Fruit fly (Drosophila melanogaster) whole organism, embryonic: ENCODE data around the gene Best4.

Experiments used
- BtbVII ChIP-seq: fragments of 200-800 bp; sonication (Bioruptor generic); optimal IDR thresholded peaks from 3 replicates; lab custom pipeline; 2017; ENCODE audit warnings: missing biosample characterization, mild to moderate bottlenecking, missing genetic modification characterization
- CG10147 ChIP-seq: fragments of 200-800 bp; sonication (Bioruptor generic); optimal IDR thresholded peaks from 2 replicates; lab custom pipeline; 2019; ENCODE audit warnings: missing biosample characterization, mild to moderate bottlenecking, missing genetic modification characterization, moderate library complexity
- CG11085 ChIP-seq: fragments of 200-800 bp; sonication (Bioruptor generic); IDR thresholded peaks from 2 replicates; pipeline ENCODE4 v1.3.6; 2022; ENCODE audit warnings: missing biosample characterization, missing genetic modification characterization
- CG11504 ChIP-seq: fragments of 200-800 bp; sonication (Bioruptor generic); optimal IDR thresholded peaks from 3 replicates; lab custom pipeline; 2019; ENCODE audit warnings: missing biosample characterization, mild to moderate bottlenecking, missing genetic modification characterization, moderate library complexity
- CG12219 ChIP-seq: fragments of 200-800 bp; sonication (Bioruptor generic); optimal IDR thresholded peaks from 3 replicates; lab custom pipeline; 2018; ENCODE audit warnings: missing biosample characterization, mild to moderate bottlenecking, missing genetic modification characterization
- CG12391 ChIP-seq: fragments of 200-800 bp; sonication (Bioruptor generic); optimal IDR thresholded peaks from 3 replicates; lab custom pipeline; 2018; ENCODE audit warnings: missing biosample characterization, mild to moderate bottlenecking, missing genetic modification characterization, moderate library complexity
- CG12659 ChIP-seq: fragments of 200-800 bp; sonication (Bioruptor generic); optimal IDR thresholded peaks from 3 replicates; lab custom pipeline; 2017; ENCODE audit warnings: mild to moderate bottlenecking, missing biosample characterization, missing genetic modification reagents, missing genetic modification characterization
- CG12942 ChIP-seq: fragments of 200-800 bp; sonication (Bioruptor generic); optimal IDR thresholded peaks from 3 replicates; lab custom pipeline; 2016; ENCODE audit warnings: missing biosample characterization, missing genetic modification characterization
- CG14667 ChIP-seq: fragments of 200-800 bp; sonication (Bioruptor generic); IDR thresholded peaks from 2 replicates; pipeline ENCODE4 v1.3.6; 2022; ENCODE audit warnings: missing biosample characterization, missing genetic modification characterization
- CG14860 ChIP-seq: fragments of 200-800 bp; sonication (Bioruptor generic); IDR thresholded peaks from 3 replicates; pipeline ENCODE4 v1.3.6; 2022; ENCODE audit warnings: missing biosample characterization, missing genetic modification characterization; ENCODE audit not compliant: partially characterized antibody
- CG17385 ChIP-seq: fragments of 200-800 bp; sonication (Bioruptor generic); optimal IDR thresholded peaks from 3 replicates; lab custom pipeline; 2018; ENCODE audit warnings: missing biosample characterization, mild to moderate bottlenecking, missing genetic modification characterization
- CG18262 ChIP-seq: fragments of 200-800 bp; optimal IDR thresholded peaks from 3 replicates; lab custom pipeline; 2019; ENCODE audit warnings: missing biosample characterization, mild to moderate bottlenecking, missing genetic modification characterization, moderate library complexity
- CG18476 ChIP-seq: fragments of 200-800 bp; sonication (Bioruptor generic); optimal IDR thresholded peaks from 2 replicates; lab custom pipeline; 2016; ENCODE audit warnings: missing biosample characterization, mild to moderate bottlenecking, missing genetic modification characterization
- CG18764 ChIP-seq: fragments of 200-800 bp; sonication (Bioruptor generic); optimal IDR thresholded peaks from 3 replicates; lab custom pipeline; 2016; ENCODE audit warnings: missing biosample characterization, missing genetic modification characterization
- CG3163 ChIP-seq: fragments of 200-800 bp; sonication (Bioruptor generic); optimal IDR thresholded peaks from 3 replicates; lab custom pipeline; 2016; ENCODE audit warnings: missing biosample characterization, missing genetic modification characterization
- CG34224 ChIP-seq: fragments of 200-800 bp; sonication (Bioruptor generic); IDR thresholded peaks from 3 replicates; pipeline ENCODE4 v1.3.6; 2022; ENCODE audit warnings: missing biosample characterization, missing genetic modification characterization; ENCODE audit not compliant: partially characterized antibody
- CG4730 ChIP-seq: fragments of 200-800 bp; sonication (Bioruptor generic); IDR thresholded peaks from 2 replicates; pipeline ENCODE4 v1.3.6; 2022; ENCODE audit warnings: missing biosample characterization, missing genetic modification characterization
- CG4820 ChIP-seq: fragments of 200-800 bp; sonication (Bioruptor generic); optimal IDR thresholded peaks from 3 replicates; lab custom pipeline; 2016; ENCODE audit warnings: missing biosample characterization, missing genetic modification characterization
- CG6791 ChIP-seq: fragments of 200-800 bp; sonication (Bioruptor generic); IDR thresholded peaks from 3 replicates; pipeline ENCODE4 v1.3.6; 2022; ENCODE audit warnings: missing biosample characterization, missing genetic modification characterization; ENCODE audit not compliant: partially characterized antibody
- CG7271 ChIP-seq: fragments of 200-800 bp; sonication (Bioruptor generic); optimal IDR thresholded peaks from 2 replicates; lab custom pipeline; 2018; ENCODE audit warnings: missing biosample characterization, mild to moderate bottlenecking, missing genetic modification characterization, moderate library complexity
- CG7372 ChIP-seq: fragments of 200-800 bp; sonication (Bioruptor generic); IDR thresholded peaks from 2 replicates; pipeline ENCODE4 v1.3.6; 2022; ENCODE audit warnings: missing biosample characterization, missing genetic modification characterization
- CTCF ChIP-seq: fragments of 200-800 bp; sonication (Bioruptor generic); optimal IDR thresholded peaks from 2 replicates; lab custom pipeline; 2017; ENCODE audit warnings: missing biosample characterization, mild to moderate bottlenecking, missing genetic modification characterization, moderate library complexity
- D ChIP-seq, 2 experiments: fragments of 200-800 bp in 1 of 2; fragments of >200 bp in 1 of 2; sonication (Bioruptor generic) in 1 of 2; optimal IDR thresholded peaks; 2 replicates in 1 of 2; 3 replicates in 1 of 2; lab custom pipeline; 2017; ENCODE audit warnings: mild to moderate bottlenecking in 1 of 2, missing biosample characterization in 1 of 2, missing genetic modification characterization in 1 of 2, missing genetic modification reagents in 1 of 2
- D19B ChIP-seq: fragments of 200-800 bp; sonication (Bioruptor generic); optimal IDR thresholded peaks from 2 replicates; lab custom pipeline; 2017; ENCODE audit warnings: missing biosample characterization, mild to moderate bottlenecking, missing genetic modification characterization
- Dp ChIP-seq: fragments of 200-800 bp; sonication (Bioruptor generic); optimal IDR thresholded peaks from 2 replicates; lab custom pipeline; 2018; ENCODE audit warnings: missing biosample characterization, mild to moderate bottlenecking, missing genetic modification characterization, moderate library complexity
- E2f2 ChIP-seq: fragments of 200-800 bp; sonication (Bioruptor generic); IDR thresholded peaks from 2 replicates; pipeline ENCODE4 v1.3.6; 2022; ENCODE audit warnings: missing biosample characterization, missing genetic modification characterization
- Ets65A ChIP-seq: fragments of 200-800 bp; sonication (Bioruptor generic); peaks from one replicate; lab custom pipeline; 2016; ENCODE audit warnings: missing biosample characterization, missing genetic modification characterization
- H2.0 ChIP-seq: fragments of 200-800 bp; sonication (Bioruptor generic); IDR thresholded peaks from 2 replicates; pipeline ENCODE4 v1.3.6; 2022; ENCODE audit warnings: missing biosample characterization, missing genetic modification characterization
- Lhr ChIP-seq: fragments of 200-800 bp; sonication (Bioruptor generic); optimal IDR thresholded peaks from 3 replicates; lab custom pipeline; 2017; ENCODE audit warnings: mild to moderate bottlenecking, missing biosample characterization, missing genetic modification reagents, missing genetic modification characterization
- MTF-1 ChIP-seq: fragments of 200-800 bp; sonication (Bioruptor generic); optimal IDR thresholded peaks from 2 replicates; lab custom pipeline; 2018; ENCODE audit warnings: missing biosample characterization, mild to moderate bottlenecking, missing genetic modification characterization, borderline replicate concordance
- Med ChIP-seq: fragments of 200-800 bp; sonication (Bioruptor generic); peaks from one replicate; lab custom pipeline; 2016; ENCODE audit warnings: missing biosample characterization, missing genetic modification characterization, mild to moderate bottlenecking, inconsistent platforms, moderate library complexity
- NC2β ChIP-seq: fragments of 200-800 bp; sonication (Bioruptor generic); optimal IDR thresholded peaks from 2 replicates; lab custom pipeline; 2016; ENCODE audit warnings: missing biosample characterization, missing genetic modification characterization
- Ptx1 ChIP-seq: fragments of 200-800 bp; sonication (Bioruptor generic); IDR thresholded peaks from 2 replicates; pipeline ENCODE4 v1.3.6; 2022; ENCODE audit warnings: missing biosample characterization, missing genetic modification characterization
- Stat92E ChIP-seq, 3 experiments: fragments of >200 bp in 2 of 3; fragments of 200-800 bp in 1 of 3; sonication (Bioruptor generic) in 1 of 3; optimal IDR thresholded peaks; 2 replicates each; lab custom pipeline; 2017 to 2019; ENCODE audit warnings: missing biosample characterization in 3 of 3, missing genetic modification characterization in 3 of 3, mild to moderate bottlenecking in 1 of 3, moderate library complexity in 1 of 3
- Tbp ChIP-seq: fragments of >200 bp; optimal IDR thresholded peaks from 2 replicates; lab custom pipeline; 2018; ENCODE audit warnings: missing biosample characterization, missing genetic modification characterization
- Trl ChIP-seq, 3 experiments: fragments of >200 bp in 2 of 3; fragments of 200-800 bp in 1 of 3; sonication (Bioruptor generic) in 1 of 3; optimal IDR thresholded peaks; 2 replicates in 1 of 3; 3 replicates in 2 of 3; lab custom pipeline; 2016 to 2017; ENCODE audit warnings: missing biosample characterization in 1 of 3, missing genetic modification characterization in 1 of 3
- Xrp1 ChIP-seq: fragments of 200-800 bp; sonication (Bioruptor generic); IDR thresholded peaks from 2 replicates; pipeline ENCODE4 v1.3.6; 2022; ENCODE audit warnings: missing biosample characterization, missing genetic modification characterization
- chm ChIP-seq: fragments of 200-800 bp; sonication (Bioruptor generic); IDR thresholded peaks from 2 replicates; pipeline ENCODE4 v1.3.6; 2022; ENCODE audit warnings: missing biosample characterization, missing genetic modification characterization
- corto ChIP-seq: fragments of 200-800 bp; sonication (Bioruptor generic); optimal IDR thresholded peaks from 2 replicates; lab custom pipeline; 2016; ENCODE audit warnings: missing biosample characterization, mild to moderate bottlenecking, missing genetic modification characterization, moderate library complexity
- crp ChIP-seq, 2 experiments: fragments of 200-800 bp; sonication (Bioruptor generic); optimal IDR thresholded peaks; 2 replicates in 1 of 2; 3 replicates in 1 of 2; lab custom pipeline; 2017; ENCODE audit warnings: missing biosample characterization in 2 of 2, missing genetic modification characterization in 2 of 2, mild to moderate bottlenecking in 1 of 2, moderate library complexity in 1 of 2
- gsb-n ChIP-seq: fragments of 200-800 bp; sonication (Bioruptor generic); optimal IDR thresholded peaks from 3 replicates; lab custom pipeline; 2018; ENCODE audit warnings: missing biosample characterization, mild to moderate bottlenecking, missing genetic modification characterization
- jumu ChIP-seq: fragments of 200-800 bp; sonication (Bioruptor generic); optimal IDR thresholded peaks from 3 replicates; lab custom pipeline; 2016; ENCODE audit warnings: missing biosample characterization, missing genetic modification characterization
- kah ChIP-seq: fragments of 200-800 bp; sonication (Bioruptor generic); optimal IDR thresholded peaks from 2 replicates; lab custom pipeline; 2018; ENCODE audit warnings: missing biosample characterization, mild to moderate bottlenecking, missing genetic modification characterization
- schlank ChIP-seq: fragments of 200-800 bp; sonication (Bioruptor generic); optimal IDR thresholded peaks from 2 replicates; lab custom pipeline; 2018; ENCODE audit warnings: missing biosample characterization, mild to moderate bottlenecking, missing genetic modification characterization
- ttk ChIP-seq: fragments of 200-800 bp; sonication (Bioruptor generic); IDR thresholded peaks from 2 replicates; pipeline ENCODE4 v2.1.2; 2022; ENCODE audit warnings: missing biosample characterization, missing genetic modification characterization

Gene Best4

dm6 chr3L:15336277-15336821 is 37.6 kb downstream of the Best4 start, which contains the start of gene Toll-6 (continued):
- TF ChIP-seq crp (GFP tag; optimal IDR thresholded peaks at IDR 0.05; lab: Kevin White, UChicago) (peak in 1 of 2 experiments; percentile 50), NC2β (GFP tag; lab: Kevin White, UChicago) (peak; percentile 44), Trl (optimal IDR thresholded peaks at IDR 0.05; lab: Kevin White, UChicago) (peak; percentile 60 to 80), Trl (GFP tag; optimal IDR thresholded peaks at IDR 0.05; lab: Kevin White, UChicago) (peak; percentile 2), CG7271 (peak; percentile 49), chm (GFP tag; lab: Robert Waterston, UW) (peak; percentile 18; the same call in 1 of the 2 replicates), Stat92E (GFP tag; optimal IDR thresholded peaks at IDR 0.05; lab: Kevin White, UChicago) (peak in 1 of 3 experiments; percentile 72), CG6791 (GFP tag; lab: Robert Waterston, UW) (peak; percentile 41; the same call in 2 of the 3 replicates), MTF-1 (GFP tag; lab: Kevin White, UChicago) (peak; percentile 64), gsb-n (peak; percentile 81), CG7372 (GFP tag; lab: Robert Waterston, UW) (no peak), CG12942 (GFP tag; lab: Kevin White, UChicago) (no peak), CG18262 (tag; lab: Kevin White, UChicago) (peak; percentile 20), Tbp (GFP tag; lab: Kevin White, UChicago) (peak; percentile 72), CG10147 (GFP tag; lab: Kevin White, UChicago) (no peak)

- TF ChIP-seq Med, result peak; percentile 61
- no peak for TF ChIP-seq schlank (tag; lab: Kevin White, UChicago)
- TF ChIP-seq Ets65A (GFP tag; lab: Kevin White, UChicago), result peak; percentile 73
Observed at dm6 chr3L:15344923-15345322, 46.2 kb downstream of the Best4 start.

- TF ChIP-seq CG4820 (GFP tag; lab: Kevin White, UChicago) (peak; percentile 43), CG12391 (tag; lab: Kevin White, UChicago) (peak; percentile 86), D (optimal IDR thresholded peaks at IDR 0.05; lab: Kevin White, UChicago) (no peak), D (GFP tag; optimal IDR thresholded peaks at IDR 0.05; lab: Kevin White, UChicago) (peak; percentile 67), CG18764 (GFP tag; lab: Kevin White, UChicago) (no peak), CG12659 (GFP tag; lab: Kevin White, UChicago) (peak; percentile 69), corto (no peak), CG11504 (tag; lab: Kevin White, UChicago) (peak; percentile 85), Lhr (peak; percentile 18), ttk (no peak), CG18476 (GFP tag; lab: Kevin White, UChicago) (no peak), Dp (no peak), H2.0 (GFP tag; lab: Robert Waterston, UW) (no peak), jumu (GFP tag; lab: Kevin White, UChicago) (no peak), CG14860 (no peak), CG34224 (GFP tag; lab: Robert Waterston, UW) (no peak), CG14667 (GFP tag; lab: Robert Waterston, UW) (no peak), E2f2 (GFP tag; lab: Robert Waterston, UW) (peak; percentile 22; the same call in 1 of the 2 replicates), Ptx1 (GFP tag; lab: Robert Waterston, UW) (peak; percentile 52), Xrp1 (GFP tag; lab: Robert Waterston, UW) (peak; percentile 76), CG11085 (no peak), D19B (GFP tag; lab: Kevin White, UChicago) (peak; percentile 2), CG3163 (GFP tag; lab: Kevin White, UChicago) (no peak), CTCF (GFP tag; lab: Kevin White, UChicago) (peak; percentile 5), CG4730 (no peak), CG17385 (GFP tag; lab: Kevin White, UChicago) (peak; percentile 63), CG12219 (GFP tag; lab: Kevin White, UChicago) (peak; percentile 17), kah (peak; percentile 35), BtbVII (GFP tag; lab: Kevin White, UChicago) (peak; percentile 51)
Observed at dm6 chr3L:15347695-15348465, 49.1 kb downstream of the Best4 start.
